Worm (Caenorhabditis elegans): ENCODE measurements around the gene smk-1.

DNA sequence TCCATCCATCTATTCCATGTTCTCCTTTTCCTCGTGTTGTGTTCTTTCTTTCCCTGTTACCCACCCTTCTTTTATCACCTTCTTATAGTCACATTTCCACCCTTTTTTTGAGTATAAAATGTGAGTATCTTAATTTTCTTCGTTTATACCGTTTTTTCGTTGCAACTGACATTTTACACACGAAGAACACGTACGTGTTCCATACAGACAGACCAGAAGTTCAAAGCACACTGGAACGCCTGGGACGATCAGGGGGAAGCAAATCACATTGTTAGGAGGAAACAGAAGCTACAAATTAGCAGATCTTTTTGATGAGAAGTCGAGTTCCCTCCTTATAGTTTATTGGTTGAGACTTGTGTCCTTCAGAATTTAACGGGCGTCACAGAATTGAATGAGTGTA lies 8.1 kb downstream of the smk-1 start:
- TF ChIP-seq blmp-1 (tag; optimal IDR thresholded peaks at IDR 0.05; ENCODE audit: insufficient read depth) (no peak), snpc-4 (tag; optimal IDR thresholded peaks at IDR 0.05) (no peak), unc-55 (GFP tag; optimal IDR thresholded peaks at IDR 0.05) (no peak), unc-62 (GFP tag; optimal IDR thresholded peaks at IDR 0.05) (no peak), gmeb-1 (tag; optimal IDR thresholded peaks at IDR 0.05) (no peak), nhr-237 (tag; optimal IDR thresholded peaks at IDR 0.05) (no peak), F13H6.1 (tag; optimal IDR thresholded peaks at IDR 0.05) (no peak), lin-11 (tag; optimal IDR thresholded peaks at IDR 0.05) (no peak)
